Worm (Caenorhabditis elegans): ENCODE data around the gene kin-18.
A peak's percentile ranks its signal among the peaks of the same experiment; 100 is the strongest.

kin-18 gene

ce11 chrIII:6170038-6170437, 51.6 kb downstream of the kin-18 start (continued):
- TF ChIP-seq efl-3 (GFP tag; optimal IDR thresholded peaks at IDR 0.05) = no peak
- TF ChIP-seq nhr-71 (tag; optimal IDR thresholded peaks at IDR 0.05) = peak; percentile 72
- no peak for TF ChIP-seq hpl-2 (GFP tag; optimal IDR thresholded peaks at IDR 0.05)
- TF ChIP-seq egl-27 (tag; optimal IDR thresholded peaks at IDR 0.05) = no peak
- TF ChIP-seq elt-2 (tag; optimal IDR thresholded peaks at IDR 0.05) = no peak
- TF ChIP-seq elt-3 (tag; optimal IDR thresholded peaks at IDR 0.05) = no peak
- no peak for TF ChIP-seq C16A3.4 (tag; optimal IDR thresholded peaks at IDR 0.05)
- TF ChIP-seq nhr-28 (tag; optimal IDR thresholded peaks at IDR 0.05) = no peak
- no peak for TF ChIP-seq nhr-47 (tag; optimal IDR thresholded peaks at IDR 0.05)
- peak; percentile 67 for TF ChIP-seq nhr-85 (tag)
- peak in 2 of 3 experiments; percentile 5 to 67 for TF ChIP-seq ceh-82 (tag; optimal IDR thresholded peaks at IDR 0.05)
- TF ChIP-seq nhr-11 (tag; optimal IDR thresholded peaks at IDR 0.05) = no peak
- TF ChIP-seq vab-15 (tag; optimal IDR thresholded peaks at IDR 0.05) = no peak
- TF ChIP-seq F16B12.6 (tag; optimal IDR thresholded peaks at IDR 0.05) = no peak
- TF ChIP-seq aha-1 (tag; optimal IDR thresholded peaks at IDR 0.05) = no peak
- peak; percentile 36 for TF ChIP-seq nhr-19 (GFP tag; conservative IDR thresholded peaks at IDR 0.05)
- no peak for TF ChIP-seq zag-1 (tag; optimal IDR thresholded peaks at IDR 0.05)
- no peak for TF ChIP-seq pax-3 (tag; optimal IDR thresholded peaks at IDR 0.05)
- TF ChIP-seq lin-35 (GFP tag; optimal IDR thresholded peaks at IDR 0.05) = peak in 1 of 2 experiments; percentile 34
- TF ChIP-seq ztf-4 (tag; optimal IDR thresholded peaks at IDR 0.05) = no peak
- TF ChIP-seq sptf-1 (tag; optimal IDR thresholded peaks at IDR 0.05) = no peak
- no peak for TF ChIP-seq nhr-84 (tag; optimal IDR thresholded peaks at IDR 0.05)

- TF ChIP-seq mdl-1 (tag; optimal IDR thresholded peaks at IDR 0.05) (peak in 1 of 2 experiments; percentile 50), C34B4.2 (tag; optimal IDR thresholded peaks at IDR 0.05) (no peak), unc-62 (GFP tag; optimal IDR thresholded peaks at IDR 0.05) (no peak), hlh-4 (tag; optimal IDR thresholded peaks at IDR 0.05) (no peak), dsc-1 (tag; optimal IDR thresholded peaks at IDR 0.05) (peak; percentile 66), nhr-85 (tag) (peak; percentile 85), mep-1 (tag; optimal IDR thresholded peaks at IDR 0.05) (peak; percentile 88), sup-37 (GFP tag; optimal IDR thresholded peaks at IDR 0.05) (no peak), ama-1 (optimal IDR thresholded peaks at IDR 0.05) (no peak), tlp-1 (tag; optimal IDR thresholded peaks at IDR 0.05) (no peak), ceh-88 (GFP tag; IDR thresholded peaks at IDR 0.05) (no peak), F16B12.6 (tag; optimal IDR thresholded peaks at IDR 0.05) (peak; percentile 65), efl-3 (GFP tag; optimal IDR thresholded peaks at IDR 0.05) (no peak), lin-35 (GFP tag; optimal IDR thresholded peaks at IDR 0.05) (peak; percentile 73 to 85), nhr-11 (tag; optimal IDR thresholded peaks at IDR 0.05) (peak; percentile 5), hlh-17 (GFP tag; optimal IDR thresholded peaks at IDR 0.05; ENCODE audit: borderline replicate concordance) (no peak), ztf-4 (tag; optimal IDR thresholded peaks at IDR 0.05) (peak; percentile 30), blmp-1 (tag; optimal IDR thresholded peaks at IDR 0.05) (peak; percentile 59), lsy-2 (tag; optimal IDR thresholded peaks at IDR 0.05) (peak; percentile 81 to 89), lin-39 (tag; optimal IDR thresholded peaks at IDR 0.05) (peak; percentile 60), mef-2 (tag; optimal IDR thresholded peaks at IDR 0.05) (no peak), pax-3 (tag; optimal IDR thresholded peaks at IDR 0.05) (no peak), C16A3.4 (tag; optimal IDR thresholded peaks at IDR 0.05) (peak; percentile 66), ceh-63 (GFP tag; optimal IDR thresholded peaks at IDR 0.05) (no peak), lin-14 (GFP tag; optimal IDR thresholded peaks at IDR 0.05) (peak; percentile 72), aly-2 (tag; optimal IDR thresholded peaks at IDR 0.05) (peak; percentile 23), nhr-12 (tag; optimal IDR thresholded peaks at IDR 0.05) (no peak), lin-13 (GFP tag; optimal IDR thresholded peaks at IDR 0.05) (peak; percentile 60), nhr-84 (tag; optimal IDR thresholded peaks at IDR 0.05) (no peak), sptf-1 (tag; optimal IDR thresholded peaks at IDR 0.05) (no peak), ets-5 (GFP tag; IDR thresholded peaks at IDR 0.05) (no peak), egl-27 (tag; optimal IDR thresholded peaks at IDR 0.05) (no peak), hpl-2 (GFP tag; optimal IDR thresholded peaks at IDR 0.05) (peak; percentile 38), zip-4 (GFP tag; optimal IDR thresholded peaks at IDR 0.05) (peak; percentile 21), ceh-8 (GFP tag; optimal IDR thresholded peaks at IDR 0.05) (no peak), nhr-28 (tag; optimal IDR thresholded peaks at IDR 0.05) (no peak), jun-1 (tag; optimal IDR thresholded peaks at IDR 0.05) (peak; percentile 56), nhr-47 (tag; optimal IDR thresholded peaks at IDR 0.05) (peak; percentile 76), unc-86 (tag; optimal IDR thresholded peaks at IDR 0.05) (peak; percentile 37), fkh-8 (tag; optimal IDR thresholded peaks at IDR 0.05) (peak; percentile 40), dpl-1 (GFP tag; optimal IDR thresholded peaks at IDR 0.05) (peak; percentile 73 to 77 (median 76)), elt-3 (tag; optimal IDR thresholded peaks at IDR 0.05) (peak in 2 of 6 experiments; percentile 46 to 78)
Observed at ce11 chrIII:6173020-6173597, 54.7 kb downstream of the kin-18 start, which contains the start of the genes abcf-3 and F42A10.5. abcf-3 (plus strand) TSS chrIII:6173403. F42A10.5 (minus strand) TSS chrIII:6173477.
